Fruit fly (Drosophila melanogaster) whole organism, pupa: ENCODE results near the gene CG43896.

Source experiments
- CG10348 ChIP-seq: fragments of 200-800 bp; sonication (Bioruptor generic); IDR thresholded peaks from 2 replicates; pipeline ENCODE4 v1.3.6; 2022; ENCODE audit warnings: missing biosample characterization, missing genetic modification characterization
- CG12605 ChIP-seq: fragments of 200-800 bp; sonication (Bioruptor generic); IDR thresholded peaks from 2 replicates; pipeline ENCODE4 v1.3.6; 2022; ENCODE audit warnings: missing biosample characterization, missing genetic modification characterization
- CG13204 ChIP-seq: fragments of 200-800 bp; sonication (Bioruptor generic); optimal IDR thresholded peaks from 2 replicates; lab custom pipeline; 2018; ENCODE audit warnings: missing biosample characterization, mild to moderate bottlenecking, missing genetic modification characterization, moderate library complexity
- CG14655 ChIP-seq: fragments of 200-800 bp; sonication (Bioruptor generic); optimal IDR thresholded peaks from 3 replicates; lab custom pipeline; 2017; ENCODE audit warnings: mild to moderate bottlenecking, missing biosample characterization, missing genetic modification reagents, missing genetic modification characterization
- CG15710 ChIP-seq: fragments of 200-800 bp; sonication (Bioruptor generic); optimal IDR thresholded peaks from 2 replicates; lab custom pipeline; 2018; ENCODE audit warnings: missing biosample characterization, mild to moderate bottlenecking, missing genetic modification characterization, moderate library complexity
- CG17806 ChIP-seq: fragments of 200-800 bp; sonication (Bioruptor generic); optimal IDR thresholded peaks from 2 replicates; lab custom pipeline; 2018; ENCODE audit warnings: missing biosample characterization, mild to moderate bottlenecking, missing genetic modification characterization, moderate library complexity
- CG32121 ChIP-seq: fragments of 200-800 bp; sonication (Bioruptor generic); IDR thresholded peaks from 2 replicates; pipeline ENCODE4 v1.3.6; 2022; ENCODE audit warnings: missing biosample characterization, missing genetic modification characterization
- CG34367 ChIP-seq: fragments of 200-800 bp; sonication (Bioruptor generic); optimal IDR thresholded peaks from 2 replicates; lab custom pipeline; 2018; ENCODE audit warnings: missing biosample characterization, mild to moderate bottlenecking, missing genetic modification characterization
- CG4496 ChIP-seq: fragments of 200-800 bp; sonication (Bioruptor generic); IDR thresholded peaks from 3 replicates; pipeline ENCODE4 v1.3.6; 2022; ENCODE audit warnings: missing biosample characterization, missing genetic modification characterization
- CG8159 ChIP-seq: fragments of 200-800 bp; sonication (Bioruptor generic); optimal IDR thresholded peaks from 3 replicates; lab custom pipeline; 2018; ENCODE audit warnings: missing biosample characterization, mild to moderate bottlenecking, missing genetic modification characterization, moderate library complexity
- CG8301 ChIP-seq: fragments of 200-800 bp; sonication (Bioruptor generic); optimal IDR thresholded peaks from 2 replicates; lab custom pipeline; 2018; ENCODE audit warnings: missing biosample characterization, mild to moderate bottlenecking, missing genetic modification characterization
- CG9948 ChIP-seq: fragments of 200-800 bp; sonication (Bioruptor generic); optimal IDR thresholded peaks from 2 replicates; lab custom pipeline; 2018; ENCODE audit warnings: missing biosample characterization, mild to moderate bottlenecking, missing genetic modification characterization, moderate library complexity
- D1 ChIP-seq: fragments of 200-800 bp; sonication (Bioruptor generic); optimal IDR thresholded peaks from 2 replicates; lab custom pipeline; 2018; ENCODE audit warnings: missing biosample characterization, mild to moderate bottlenecking, missing genetic modification characterization, moderate library complexity
- EcR ChIP-seq: fragments of 200-800 bp; sonication (Bioruptor generic); optimal IDR thresholded peaks from 3 replicates; lab custom pipeline; 2019; ENCODE audit warnings: missing biosample characterization, missing genetic modification characterization, mild to moderate bottlenecking, moderate library complexity, missing genetic modification reagents
- Ets98B ChIP-seq: fragments of 200-800 bp; sonication (Bioruptor generic); IDR thresholded peaks from 2 replicates; pipeline ENCODE4 v1.3.6; 2022; ENCODE audit warnings: missing biosample characterization, missing genetic modification characterization
- Pif1A ChIP-seq: fragments of 200-800 bp; sonication (Bioruptor generic); optimal IDR thresholded peaks from 3 replicates; lab custom pipeline; 2016; ENCODE audit warnings: missing biosample characterization, missing genetic modification characterization
- Pif1B ChIP-seq: fragments of 200-800 bp; sonication (Bioruptor generic); optimal IDR thresholded peaks from 3 replicates; lab custom pipeline; 2016; ENCODE audit warnings: missing biosample characterization, missing genetic modification characterization
- Snoo ChIP-seq: fragments of 200-800 bp; sonication (Bioruptor generic); optimal IDR thresholded peaks from 3 replicates; lab custom pipeline; 2017; ENCODE audit warnings: missing biosample characterization, mild to moderate bottlenecking, missing genetic modification characterization, inconsistent platforms
- fd96Ca ChIP-seq: fragments of 200-800 bp; sonication (Bioruptor generic); IDR thresholded peaks from 3 replicates; pipeline ENCODE4 v1.3.6; 2022; ENCODE audit warnings: missing biosample characterization, missing genetic modification characterization
- gl ChIP-seq: fragments of 200-800 bp; sonication (Bioruptor generic); optimal IDR thresholded peaks from 2 replicates; lab custom pipeline; 2018; ENCODE audit warnings: missing biosample characterization, mild to moderate bottlenecking, missing genetic modification characterization
- rn ChIP-seq: fragments of 200-800 bp; sonication (Bioruptor generic); IDR thresholded peaks from 2 replicates; pipeline ENCODE4 v1.3.6; 2022; ENCODE audit warnings: missing biosample characterization, missing genetic modification characterization

Gene CG43896

DNA sequence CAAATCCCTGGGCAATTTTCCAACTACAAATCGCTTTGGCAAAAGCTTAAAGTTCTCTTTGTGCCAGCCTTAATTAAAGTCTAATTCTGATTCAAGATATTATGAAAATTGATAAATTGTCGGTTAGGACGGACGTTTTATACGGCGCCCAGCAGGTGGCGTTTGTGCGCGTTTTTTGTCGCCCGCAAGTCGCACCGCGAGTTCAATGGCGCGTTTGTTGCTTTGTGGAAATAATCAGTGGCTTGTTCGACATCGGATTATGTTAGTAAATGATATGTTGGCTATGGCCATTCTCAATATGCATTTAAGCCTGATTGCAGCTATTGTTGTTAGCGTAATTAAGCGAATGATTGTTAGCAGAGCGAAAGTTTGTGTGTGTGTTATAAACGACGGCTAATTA, 46.0 kb downstream of the CG43896 start:
- TF ChIP-seq CG10348 (no peak), Pif1B (GFP tag; lab: Kevin White, UChicago) (no peak), CG34367 (tag; lab: Kevin White, UChicago) (no peak), CG13204 (no peak), Pif1A (GFP tag; lab: Kevin White, UChicago) (no peak)

DNA sequence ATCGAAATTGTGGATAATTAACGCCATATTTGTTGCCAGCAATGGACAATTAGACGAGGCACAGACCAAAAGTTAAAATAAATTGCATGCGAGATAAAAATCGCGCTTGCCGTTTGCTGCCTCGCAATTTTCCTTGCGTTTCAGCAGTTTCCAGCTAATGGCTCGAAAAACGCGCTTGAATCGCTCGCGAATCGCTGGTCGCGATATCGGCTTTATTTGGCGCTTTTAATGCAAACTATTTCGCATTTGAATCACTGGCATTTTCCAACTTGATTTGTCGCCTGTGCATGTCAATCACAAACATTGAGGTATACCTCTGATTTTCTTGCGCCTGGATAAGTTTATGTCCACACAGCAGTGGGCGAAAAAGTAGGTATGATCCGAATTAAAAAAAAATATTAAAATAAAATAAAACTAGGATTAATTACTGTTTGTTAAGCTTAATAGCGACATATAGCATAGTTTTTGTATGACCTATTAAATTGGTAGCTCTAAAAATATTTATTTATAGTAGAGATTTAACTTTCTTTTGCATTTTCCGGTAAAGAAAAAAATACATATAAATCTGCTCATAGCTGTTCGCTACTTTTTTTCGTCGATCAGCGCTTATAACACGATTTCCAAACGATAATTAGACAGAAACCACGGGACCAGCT, 47.4 kb downstream of the CG43896 start:
- TF ChIP-seq CG32121 (peak; percentile 34; the same call in 1 of the 2 replicates), CG8301 (tag; lab: Kevin White, UChicago) (peak; percentile 30), CG14655 (peak; percentile 34), Pif1A (GFP tag; lab: Kevin White, UChicago) (no peak), fd96Ca (GFP tag; lab: Robert Waterston, UW) (0 out of 3 replicates have a peak, but pooled peaks have one; percentile 19), CG4496 (0 out of 3 replicates have a peak, but pooled peaks have one; percentile 25), CG10348 (no peak)

DNA sequence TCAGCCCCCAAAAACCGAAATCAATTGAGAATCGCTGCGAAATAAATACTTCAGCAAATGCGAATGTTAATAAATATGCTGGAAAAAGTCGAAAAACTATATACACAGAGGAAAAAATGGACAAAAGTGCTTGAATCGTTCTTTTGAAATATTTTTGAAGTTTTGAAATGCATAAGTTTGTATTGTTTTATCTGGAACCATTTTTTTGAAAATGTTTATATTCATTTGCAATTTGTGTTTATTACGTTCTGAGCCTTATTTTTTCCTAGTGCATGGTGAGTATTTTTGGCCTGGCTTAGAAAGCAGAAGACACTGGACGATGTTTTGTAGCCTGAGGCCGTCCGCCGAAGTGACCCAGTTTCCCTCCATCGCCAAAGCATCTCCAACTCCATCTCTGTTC, 49.0 kb downstream of the CG43896 start:
- peak; percentile 75 for TF ChIP-seq CG8301 (tag; lab: Kevin White, UChicago)
- no peak for TF ChIP-seq Snoo (tag; lab: Kevin White, UChicago)
- peak; percentile 27; the same call in 2 of the 3 replicates for TF ChIP-seq CG4496
- peak; percentile 55 for TF ChIP-seq Ets98B (GFP tag; lab: Robert Waterston, UW)
- TF ChIP-seq CG14655 = peak; percentile 46

DNA sequence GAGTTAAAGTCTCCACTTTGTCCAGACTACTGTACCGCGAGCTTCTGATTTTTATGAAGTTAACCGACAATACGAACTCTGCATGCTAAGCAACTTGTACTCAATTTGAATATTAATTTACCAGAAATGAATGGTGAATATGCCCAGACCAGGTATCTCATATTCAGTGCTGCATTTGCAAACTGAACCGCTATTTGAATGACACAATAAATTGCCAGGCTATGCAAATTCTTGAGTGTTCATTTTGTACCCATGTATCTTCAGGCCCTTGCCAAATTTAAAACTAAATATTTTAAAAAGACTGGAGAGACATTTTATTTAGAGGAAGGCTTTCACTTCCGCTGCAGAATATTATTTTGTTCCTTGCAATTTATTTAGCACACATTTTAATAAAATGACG, 52.0 kb downstream of the CG43896 start:
- no peak for TF ChIP-seq CG10348
- no peak for TF ChIP-seq CG17806 (tag; lab: Kevin White, UChicago)
- TF ChIP-seq CG15710 (tag; lab: Kevin White, UChicago) = no peak
- no peak for TF ChIP-seq Pif1B (GFP tag; lab: Kevin White, UChicago)
- TF ChIP-seq CG4496 = no peak
- no peak for TF ChIP-seq CG14655
- TF ChIP-seq CG13204 = no peak
- TF ChIP-seq fd96Ca (GFP tag; lab: Robert Waterston, UW) = no peak
- no peak for TF ChIP-seq CG8301 (tag; lab: Kevin White, UChicago)
- TF ChIP-seq CG34367 (tag; lab: Kevin White, UChicago) = no peak
- TF ChIP-seq EcR (GFP tag; lab: Kevin White, UChicago) = no peak
- TF ChIP-seq gl (tag; lab: Kevin White, UChicago) = no peak

DNA sequence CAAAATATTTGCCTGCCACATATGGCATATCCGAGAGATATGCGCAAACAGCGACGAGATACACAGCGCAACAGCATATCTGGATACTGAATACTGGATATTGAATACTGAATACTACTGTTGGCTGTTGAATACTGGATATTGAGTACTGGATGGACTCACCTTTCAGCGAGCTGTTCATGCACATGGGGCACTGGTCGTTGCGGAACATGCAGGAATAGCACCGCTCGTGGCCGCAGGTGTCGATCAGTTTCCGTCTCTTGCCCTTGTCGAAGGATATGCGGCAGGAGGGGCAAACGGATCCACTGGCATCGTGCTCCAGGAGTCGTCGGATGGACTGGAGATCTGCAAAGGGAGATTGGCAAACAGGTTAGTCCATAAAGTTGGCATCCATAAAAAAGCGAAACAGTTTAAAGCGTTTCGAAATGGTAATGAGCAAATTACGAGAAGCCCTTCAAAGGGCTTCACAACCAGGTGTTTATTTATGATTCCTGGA, 52.7 kb downstream of the CG43896 start:
- TF ChIP-seq CG4496 (peak; percentile 35; the same call in 1 of the 3 replicates), CG12605 (GFP tag; lab: Robert Waterston, UW) (no peak), CG10348 (no peak), EcR (GFP tag; lab: Kevin White, UChicago) (peak; percentile 71), CG13204 (peak; percentile 50)

DNA sequence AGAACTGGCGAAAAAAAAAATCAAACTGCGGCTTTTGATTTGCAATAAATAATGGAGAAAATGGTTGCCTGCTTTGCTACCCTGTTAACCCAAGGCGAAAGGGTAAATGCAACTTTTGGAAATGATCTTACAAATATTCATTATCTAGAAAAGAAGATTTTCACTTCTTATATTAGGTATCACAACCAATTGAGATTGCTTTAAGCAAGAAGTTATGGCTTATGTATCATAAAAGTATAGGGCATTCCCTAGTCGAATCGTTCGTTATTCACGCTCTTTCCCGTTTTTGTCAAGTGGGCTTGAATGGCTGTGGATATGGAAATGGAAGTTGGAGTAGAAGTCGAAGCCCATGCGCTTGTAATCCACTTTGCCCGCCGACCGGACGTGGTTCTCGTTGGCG, 54.6 kb downstream of the CG43896 start:
- peak; percentile 5 for TF ChIP-seq Snoo (tag; lab: Kevin White, UChicago)
- peak; percentile 45; the same call in 1 of the 2 replicates for TF ChIP-seq Ets98B (GFP tag; lab: Robert Waterston, UW)
- no peak for TF ChIP-seq CG13204
- peak; percentile 72; the same call in 2 of the 3 replicates for TF ChIP-seq CG4496
- TF ChIP-seq CG8301 (tag; lab: Kevin White, UChicago) = peak; percentile 76
- TF ChIP-seq CG32121 = peak; percentile 66
- peak; percentile 85 for TF ChIP-seq CG8159
- no peak for TF ChIP-seq EcR (GFP tag; lab: Kevin White, UChicago)
- TF ChIP-seq CG10348 = no peak
- TF ChIP-seq CG12605 (GFP tag; lab: Robert Waterston, UW) = 0 out of 2 replicates have a peak, but pooled peaks have one; percentile 40
- TF ChIP-seq D1 = peak; percentile 24
- TF ChIP-seq CG17806 (tag; lab: Kevin White, UChicago) = peak; percentile 77
- peak; percentile 55 for TF ChIP-seq CG34367 (tag; lab: Kevin White, UChicago)
- peak; percentile 68 for TF ChIP-seq CG9948 (tag; lab: Kevin White, UChicago)
- TF ChIP-seq rn = no peak
- peak; percentile 56; the same call in 2 of the 3 replicates for TF ChIP-seq fd96Ca (GFP tag; lab: Robert Waterston, UW)
- TF ChIP-seq CG14655 = peak; percentile 84
- peak; percentile 64 for TF ChIP-seq CG15710 (tag; lab: Kevin White, UChicago)
- peak; percentile 79 for TF ChIP-seq Pif1A (GFP tag; lab: Kevin White, UChicago)
- TF ChIP-seq gl (tag; lab: Kevin White, UChicago) = no peak
- peak; percentile 67 for TF ChIP-seq Pif1B (GFP tag; lab: Kevin White, UChicago)

DNA sequence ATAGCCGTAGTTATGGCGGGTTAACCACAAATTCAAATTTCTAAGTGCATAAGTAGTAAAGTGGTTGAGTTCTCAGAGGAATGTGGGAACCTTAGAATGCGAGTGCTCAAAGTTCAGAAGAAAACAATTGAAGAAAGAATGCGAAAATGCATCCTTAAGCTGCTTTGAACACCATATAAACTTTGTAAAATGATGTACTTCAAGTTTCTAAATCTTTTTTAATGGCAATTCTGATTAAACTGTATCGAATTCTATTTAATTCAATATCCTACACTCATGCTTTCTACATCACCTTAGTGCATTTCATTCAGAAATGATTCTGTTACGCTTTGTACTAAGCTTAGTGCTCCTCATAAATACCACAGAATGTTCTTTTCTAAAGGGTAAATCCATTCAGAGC, 56.3 kb downstream of the CG43896 start, which contains the start of gene CG43993:
Gene CG43993, plus strand, starts transcription at position 301 of the 400 bp plus-strand sequence.
- TF ChIP-seq Ets98B (GFP tag; lab: Robert Waterston, UW) (no peak), CG17806 (tag; lab: Kevin White, UChicago) (no peak), D1 (no peak), CG4496 (no peak), CG8301 (tag; lab: Kevin White, UChicago) (no peak), EcR (GFP tag; lab: Kevin White, UChicago) (no peak), CG9948 (tag; lab: Kevin White, UChicago) (no peak), CG15710 (tag; lab: Kevin White, UChicago) (no peak), CG14655 (no peak), CG10348 (no peak), rn (no peak), CG12605 (GFP tag; lab: Robert Waterston, UW) (no peak), Pif1B (GFP tag; lab: Kevin White, UChicago) (no peak), Pif1A (GFP tag; lab: Kevin White, UChicago) (no peak)
- TF ChIP-seq, all 21 proteins: peak for 0
